Fruit fly (Drosophila melanogaster) whole organism, embryonic: ENCODE data around the gene mAcon1.

ENCODE experiments used
- Awh ChIP-seq: fragments of 200-800 bp; sonication (Bioruptor generic); IDR thresholded peaks from 2 replicates; pipeline ENCODE4, ENCODE4 v1.3.6; 2022; ENCODE audit warnings: missing biosample characterization, missing genetic modification characterization
- CG10462 ChIP-seq: fragments of 200-800 bp; sonication (Bioruptor generic); optimal IDR thresholded peaks from 2 replicates; lab custom pipeline; 2016; ENCODE audit warnings: missing biosample characterization, missing genetic modification characterization
- CG10654 ChIP-seq: fragments of 200-800 bp; sonication (Bioruptor generic); optimal IDR thresholded peaks from 2 replicates; lab custom pipeline; 2016; ENCODE audit warnings: missing biosample characterization, missing genetic modification characterization
- CG12659 ChIP-seq: fragments of 200-800 bp; sonication (Bioruptor generic); optimal IDR thresholded peaks from 3 replicates; lab custom pipeline; 2017; ENCODE audit warnings: mild to moderate bottlenecking, missing biosample characterization, missing genetic modification reagents, missing genetic modification characterization
- CG12744 ChIP-seq: fragments of 200-800 bp; sonication (Bioruptor generic); optimal IDR thresholded peaks from 2 replicates; lab custom pipeline; 2016; ENCODE audit warnings: missing biosample characterization, missing genetic modification characterization
- CG14441 ChIP-seq: fragments of 200-800 bp; sonication (Bioruptor generic); IDR thresholded peaks from 2 replicates; pipeline ENCODE4 v1.3.6; 2022; ENCODE audit warnings: missing biosample characterization, missing genetic modification characterization
- CG14667 ChIP-seq: fragments of 200-800 bp; sonication (Bioruptor generic); IDR thresholded peaks from 2 replicates; pipeline ENCODE4 v1.3.6; 2022; ENCODE audit warnings: missing biosample characterization, missing genetic modification characterization
- CG14710 ChIP-seq: fragments of 200-800 bp; sonication (Bioruptor generic); optimal IDR thresholded peaks from 3 replicates; lab custom pipeline; 2019; ENCODE audit warnings: missing biosample characterization, mild to moderate bottlenecking, missing genetic modification characterization, moderate library complexity
- CG14860 ChIP-seq: fragments of 200-800 bp; sonication (Bioruptor generic); IDR thresholded peaks from 3 replicates; pipeline ENCODE4 v1.3.6; 2022; ENCODE audit warnings: missing biosample characterization, missing genetic modification characterization; ENCODE audit not compliant: partially characterized antibody
- CG15514 ChIP-seq: fragments of 200-800 bp; sonication (Bioruptor generic); optimal IDR thresholded peaks from 3 replicates; lab custom pipeline; 2017; ENCODE audit warnings: missing biosample characterization, missing genetic modification characterization, mild to moderate bottlenecking, moderate library complexity, missing genetic modification reagents
- CG1602 ChIP-seq: fragments of 200-800 bp; sonication (Bioruptor generic); optimal IDR thresholded peaks from 3 replicates; lab custom pipeline; 2016; ENCODE audit warnings: missing biosample characterization, missing genetic modification characterization
- CG16815 ChIP-seq: fragments of 200-800 bp; sonication (Bioruptor generic); optimal IDR thresholded peaks from 3 replicates; lab custom pipeline; 2017; ENCODE audit warnings: missing biosample characterization, mild to moderate bottlenecking, missing genetic modification characterization
- CG2199 ChIP-seq: fragments of 200-800 bp; sonication (Bioruptor generic); IDR thresholded peaks from 3 replicates; pipeline ENCODE4 v1.3.6; 2022; ENCODE audit warnings: missing biosample characterization, missing genetic modification characterization
- CG31365 ChIP-seq: fragments of 200-800 bp; sonication (Bioruptor generic); optimal IDR thresholded peaks from 2 replicates; lab custom pipeline; 2018; ENCODE audit warnings: missing biosample characterization, mild to moderate bottlenecking, missing genetic modification characterization
- CG34224 ChIP-seq: fragments of 200-800 bp; sonication (Bioruptor generic); IDR thresholded peaks from 3 replicates; pipeline ENCODE4 v1.3.6; 2022; ENCODE audit warnings: missing biosample characterization, missing genetic modification characterization; ENCODE audit not compliant: partially characterized antibody
- CG5245 ChIP-seq: fragments of 200-800 bp; sonication (Bioruptor generic); optimal IDR thresholded peaks from 3 replicates; lab custom pipeline; 2016; ENCODE audit warnings: missing biosample characterization, missing genetic modification characterization
- CG6854 ChIP-seq: fragments of 200-800 bp; sonication (Bioruptor generic); optimal IDR thresholded peaks from 3 replicates; lab custom pipeline; 2017; ENCODE audit warnings: missing biosample characterization, mild to moderate bottlenecking, missing genetic modification characterization
- CG7987 ChIP-seq: fragments of 200-800 bp; sonication (Bioruptor generic); optimal IDR thresholded peaks from 2 replicates; lab custom pipeline; 2018; ENCODE audit warnings: missing biosample characterization, mild to moderate bottlenecking, missing genetic modification characterization, moderate library complexity
- CG8944 ChIP-seq: fragments of 200-800 bp; sonication (Bioruptor generic); optimal IDR thresholded peaks from 3 replicates; lab custom pipeline; 2016; ENCODE audit warnings: missing biosample characterization, missing genetic modification characterization
- Camta ChIP-seq: fragments of 200-800 bp; sonication (Bioruptor generic); optimal IDR thresholded peaks from 2 replicates; lab custom pipeline; 2016; ENCODE audit warnings: missing biosample characterization, missing genetic modification characterization
- D19B ChIP-seq: fragments of 200-800 bp; sonication (Bioruptor generic); optimal IDR thresholded peaks from 2 replicates; lab custom pipeline; 2017; ENCODE audit warnings: missing biosample characterization, mild to moderate bottlenecking, missing genetic modification characterization
- Ets97D ChIP-seq: fragments of 200-800 bp; sonication (Bioruptor generic); optimal IDR thresholded peaks from 3 replicates; lab custom pipeline; 2016; ENCODE audit warnings: missing biosample characterization, missing genetic modification characterization
- HmgZ ChIP-seq: fragments of 200-800 bp; sonication (Bioruptor generic); optimal IDR thresholded peaks from 2 replicates; lab custom pipeline; 2018; ENCODE audit warnings: missing biosample characterization, mild to moderate bottlenecking, missing genetic modification characterization
- MBD-R2 ChIP-seq: fragments of 200-800 bp; sonication (Bioruptor generic); IDR thresholded peaks from 2 replicates; pipeline ENCODE4 v1.3.6; 2022; ENCODE audit warnings: missing biosample characterization, missing genetic modification characterization
- NFAT ChIP-seq: fragments of 200-800 bp; sonication (Bioruptor generic); IDR thresholded peaks from 2 replicates; pipeline ENCODE4 v1.3.6; 2022; ENCODE audit warnings: missing biosample characterization, missing genetic modification characterization
- Oli ChIP-seq: fragments of 200-800 bp; sonication (Bioruptor generic); optimal IDR thresholded peaks from 2 replicates; lab custom pipeline; 2018; ENCODE audit warnings: missing biosample characterization, mild to moderate bottlenecking, missing genetic modification characterization, moderate library complexity
- Ptx1 ChIP-seq: fragments of 200-800 bp; sonication (Bioruptor generic); IDR thresholded peaks from 2 replicates; pipeline ENCODE4 v1.3.6; 2022; ENCODE audit warnings: missing biosample characterization, missing genetic modification characterization
- Sox102F ChIP-seq: fragments of 200-800 bp; sonication (Bioruptor generic); optimal IDR thresholded peaks from 2 replicates; lab custom pipeline; 2018; ENCODE audit warnings: missing biosample characterization, mild to moderate bottlenecking, missing genetic modification characterization, moderate library complexity
- Sry-δ ChIP-seq: fragments of 200-800 bp; sonication (Bioruptor generic); optimal IDR thresholded peaks from 2 replicates; lab custom pipeline; 2016; ENCODE audit warnings: missing biosample characterization, missing genetic modification characterization
- al ChIP-seq: fragments of 200-800 bp; sonication (Bioruptor generic); IDR thresholded peaks from 2 replicates; pipeline ENCODE4 v1.3.6; 2022; ENCODE audit warnings: missing biosample characterization, missing genetic modification characterization
- ara ChIP-seq: fragments of 200-800 bp; sonication (Bioruptor generic); IDR thresholded peaks from 2 replicates; pipeline ENCODE4 v1.3.6; 2022; ENCODE audit warnings: missing biosample characterization, missing genetic modification characterization
- caup ChIP-seq: fragments of 200-800 bp; sonication (Bioruptor generic); optimal IDR thresholded peaks from 3 replicates; lab custom pipeline; 2017; ENCODE audit warnings: missing biosample characterization, mild to moderate bottlenecking, missing genetic modification characterization, moderate library complexity; ENCODE audit not compliant: severe bottlenecking
- chinmo ChIP-seq: fragments of 200-800 bp; sonication (Bioruptor generic); IDR thresholded peaks from 4 replicates; pipeline ENCODE4 v1.3.6; 2022; ENCODE audit warnings: missing biosample characterization, missing genetic modification characterization; ENCODE audit not compliant: partially characterized antibody
- ci ChIP-seq: fragments of 200-800 bp; sonication (Bioruptor generic); IDR thresholded peaks from 3 replicates; pipeline ENCODE4 v1.3.6; 2022; ENCODE audit warnings: missing biosample characterization, missing genetic modification characterization
- crc ChIP-seq: fragments of 200-800 bp; sonication (Bioruptor generic); optimal IDR thresholded peaks from 2 replicates; lab custom pipeline; 2016; ENCODE audit warnings: missing biosample characterization, missing genetic modification characterization
- croc ChIP-seq: fragments of 200-800 bp; sonication (Bioruptor generic); conservative IDR thresholded peaks from 3 replicates; pipeline ENCODE4 v1.3.6; 2022; ENCODE audit warnings: missing biosample characterization, missing genetic modification characterization
- crol ChIP-seq: fragments of 200-800 bp; sonication (Bioruptor generic); IDR thresholded peaks from 2 replicates; pipeline ENCODE4 v1.3.6; 2022; ENCODE audit warnings: missing biosample characterization, missing genetic modification characterization
- dysf ChIP-seq: fragments of 200-800 bp; sonication (Bioruptor generic); IDR thresholded peaks from 3 replicates; pipeline ENCODE4 v1.3.6; 2022; ENCODE audit warnings: missing biosample characterization, missing genetic modification characterization
- fd102C ChIP-seq: fragments of 200-800 bp; sonication (Bioruptor generic); optimal IDR thresholded peaks from 2 replicates; lab custom pipeline; 2018; ENCODE audit warnings: missing biosample characterization, mild to moderate bottlenecking, missing genetic modification characterization, moderate library complexity
- fu2 ChIP-seq: fragments of 200-800 bp; sonication (Bioruptor generic); optimal IDR thresholded peaks from 2 replicates; lab custom pipeline; 2016; ENCODE audit warnings: missing biosample characterization, missing genetic modification characterization
- nmo ChIP-seq: fragments of 200-800 bp; sonication (Bioruptor generic); optimal IDR thresholded peaks from 2 replicates; lab custom pipeline; 2018; ENCODE audit warnings: missing biosample characterization, mild to moderate bottlenecking, missing genetic modification characterization, moderate library complexity
- oc ChIP-seq: fragments of 200-800 bp; sonication (Bioruptor generic); optimal IDR thresholded peaks from 2 replicates; lab custom pipeline; 2018; ENCODE audit warnings: missing biosample characterization, mild to moderate bottlenecking, missing genetic modification characterization, moderate library complexity
- odd ChIP-seq: fragments of 200-800 bp; sonication (Bioruptor generic); optimal IDR thresholded peaks from 2 replicates; lab custom pipeline; 2017; ENCODE audit warnings: missing biosample characterization, mild to moderate bottlenecking, missing genetic modification characterization
- otp ChIP-seq: fragments of 200-800 bp; sonication (Bioruptor generic); IDR thresholded peaks from 3 replicates; pipeline ENCODE4, ENCODE4 v1.3.6; 2022; ENCODE audit warnings: missing biosample characterization, missing genetic modification characterization
- row ChIP-seq: fragments of 200-800 bp; sonication (Bioruptor generic); IDR thresholded peaks from 3 replicates; pipeline ENCODE4 v1.3.6; 2022; ENCODE audit warnings: missing biosample characterization, missing genetic modification characterization
- sima ChIP-seq: fragments of 200-800 bp; sonication (Bioruptor generic); optimal IDR thresholded peaks from 2 replicates; lab custom pipeline; 2016; ENCODE audit warnings: missing biosample characterization, missing genetic modification characterization
- slbo ChIP-seq: fragments of 200-800 bp; sonication (Bioruptor generic); IDR thresholded peaks from 2 replicates; pipeline ENCODE4 v1.3.6; 2022; ENCODE audit warnings: missing biosample characterization, missing genetic modification characterization
- stc ChIP-seq: fragments of 200-800 bp; sonication (Bioruptor generic); IDR thresholded peaks from 2 replicates; pipeline ENCODE4 v1.3.6; 2022; ENCODE audit warnings: missing biosample characterization, missing genetic modification characterization
- stwl ChIP-seq: fragments of 200-800 bp; sonication (Bioruptor generic); optimal IDR thresholded peaks from 3 replicates; lab custom pipeline; 2018; ENCODE audit warnings: missing biosample characterization, mild to moderate bottlenecking, missing genetic modification characterization, moderate library complexity
- unc-4 ChIP-seq: fragments of 200-800 bp; sonication (Bioruptor generic); IDR thresholded peaks from 2 replicates; pipeline ENCODE4 v1.3.6; 2022; ENCODE audit warnings: missing biosample characterization, missing genetic modification characterization; ENCODE audit not compliant: partially characterized antibody
- wdn ChIP-seq: fragments of 200-800 bp; sonication (Bioruptor generic); IDR thresholded peaks from 2 replicates; pipeline ENCODE4 v1.3.6; 2022; ENCODE audit warnings: missing biosample characterization, missing genetic modification characterization

The mAcon1 gene

DNA sequence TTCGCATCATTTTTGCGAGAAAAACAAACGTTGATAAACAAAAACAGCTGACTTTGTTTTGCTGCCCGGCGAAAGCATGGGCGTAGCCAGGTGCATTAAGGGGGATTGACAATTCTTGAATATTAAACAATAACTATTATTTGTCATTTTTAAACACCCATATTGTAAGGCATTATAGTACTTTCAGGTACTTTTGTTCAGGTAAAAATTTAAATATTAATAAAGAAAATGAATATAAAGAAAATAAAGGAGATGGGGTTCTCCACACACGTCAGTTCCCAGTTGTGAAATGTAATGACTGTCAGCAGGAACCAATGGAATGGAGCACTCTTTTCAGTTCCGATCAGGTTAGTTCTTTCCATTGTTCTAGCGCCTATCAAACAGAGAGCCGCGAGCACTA, 9.8 kb upstream of the mAcon1 start, which contains the start of the genes Coq3 and Pld3 (continued):
- TF ChIP-seq CG14860 (GFP tag; lab: Robert Waterston, UW) (no peak), nmo (peak; percentile 80), Sox102F (GFP tag; lab: Kevin White, UChicago) (peak; percentile 87), ara (GFP tag; lab: Robert Waterston, UW) (peak; percentile 79), CG12659 (GFP tag; lab: Kevin White, UChicago) (peak; percentile 84), CG14667 (GFP tag; lab: Robert Waterston, UW) (peak; percentile 69), caup (GFP tag; lab: Kevin White, UChicago) (peak; percentile 75), stwl (peak; percentile 26), row (GFP tag; lab: Robert Waterston, UW) (peak; percentile 85), CG34224 (no peak), fu2 (GFP tag; lab: Kevin White, UChicago) (peak; percentile 58), CG14710 (tag; lab: Kevin White, UChicago) (peak; percentile 77), odd (GFP tag; lab: Kevin White, UChicago) (peak; percentile 77), Camta (GFP tag; lab: Kevin White, UChicago) (peak; percentile 59), unc-4 (GFP tag; lab: Robert Waterston, UW) (no peak), Oli (peak; percentile 76), CG5245 (GFP tag; lab: Kevin White, UChicago) (peak; percentile 75), MBD-R2 (GFP tag; lab: Robert Waterston, UW) (peak; percentile 81), otp (peak; percentile 72; the same call in 2 of the 3 replicates), oc (no peak), CG15514 (peak; percentile 97), CG10654 (GFP tag; lab: Kevin White, UChicago) (peak; percentile 83), CG31365 (tag; lab: Kevin White, UChicago) (peak; percentile 9), crc (GFP tag; lab: Kevin White, UChicago) (peak; percentile 38), croc (GFP tag; lab: Robert Waterston, UW) (peak; percentile 60), slbo (GFP tag; lab: Robert Waterston, UW) (peak; percentile 89), ci (GFP tag; lab: Robert Waterston, UW) (peak; percentile 87), fd102C (GFP tag; lab: Kevin White, UChicago) (no peak), CG12744 (peak; percentile 63), CG8944 (peak; percentile 49), HmgZ (tag; lab: Kevin White, UChicago) (peak; percentile 89), sima (GFP tag; lab: Kevin White, UChicago) (no peak), CG10462 (GFP tag; lab: Kevin White, UChicago) (peak; percentile 54), al (peak; percentile 61), stc (GFP tag; lab: Robert Waterston, UW) (peak; percentile 69; the same call in 1 of the 2 replicates), CG16815 (GFP tag; lab: Kevin White, UChicago) (peak; percentile 73), Sry-δ (GFP tag; lab: Kevin White, UChicago) (peak; percentile 23), Ets97D (GFP tag; lab: Kevin White, UChicago) (peak; percentile 35), dysf (GFP tag; lab: Robert Waterston, UW) (peak; percentile 82), CG1602 (GFP tag; lab: Kevin White, UChicago) (peak; percentile 72), CG6854 (peak; percentile 55), Ptx1 (GFP tag; lab: Robert Waterston, UW) (peak; percentile 83), crol (no peak), D19B (GFP tag; lab: Kevin White, UChicago) (peak; percentile 68), CG14441 (GFP tag; lab: Robert Waterston, UW) (peak; percentile 76), NFAT (GFP tag; lab: Robert Waterston, UW) (peak; percentile 80), wdn (peak; percentile 50), Awh (GFP tag; lab: Robert Waterston, UW) (peak; percentile 69), chinmo (no peak), CG2199 (GFP tag; lab: Robert Waterston, UW) (0 out of 3 replicates have a peak, but pooled peaks have one; percentile 38), CG7987 (GFP tag; lab: Kevin White, UChicago) (peak; percentile 64)
